Fruit fly (Drosophila melanogaster) whole organism, adult: ENCODE results near the gene Vps39.

ENCODE experiments used
- CG1620 ChIP-seq: fragments of 200-800 bp; sonication (Bioruptor generic); optimal IDR thresholded peaks from 2 replicates; lab custom pipeline; 2016; ENCODE audit warnings: missing biosample characterization, missing genetic modification characterization
- CG33017 ChIP-seq: fragments of 200-800 bp; sonication (Bioruptor generic); optimal IDR thresholded peaks from 2 replicates; lab custom pipeline; 2018; ENCODE audit warnings: missing biosample characterization, mild to moderate bottlenecking, missing genetic modification characterization, moderate library complexity
- CG7101 ChIP-seq: fragments of 200-800 bp; sonication (Bioruptor generic); optimal IDR thresholded peaks from 2 replicates; lab custom pipeline; 2018; ENCODE audit warnings: missing biosample characterization, mild to moderate bottlenecking, missing genetic modification characterization, moderate library complexity
- Crg-1 ChIP-seq: fragments of 200-800 bp; sonication (Bioruptor generic); optimal IDR thresholded peaks from 2 replicates; lab custom pipeline; 2016; ENCODE audit warnings: missing biosample characterization, missing genetic modification characterization
- Hr96 ChIP-seq: fragments of 200-800 bp; sonication (Bioruptor generic); optimal IDR thresholded peaks from 2 replicates; lab custom pipeline; 2016; ENCODE audit warnings: missing biosample characterization, missing genetic modification characterization
- Mnt ChIP-seq: fragments of 200-800 bp; sonication (Bioruptor generic); optimal IDR thresholded peaks from 2 replicates; lab custom pipeline; 2016; ENCODE audit warnings: missing biosample characterization, mild to moderate bottlenecking, missing genetic modification characterization
- kay ChIP-seq: fragments of 200-800 bp; sonication (Bioruptor generic); peaks from one replicate; lab custom pipeline; 2016; ENCODE audit warnings: missing biosample characterization, missing genetic modification characterization, borderline replicate concordance
- ovo ChIP-seq: fragments of 200-800 bp; sonication (Bioruptor generic); optimal IDR thresholded peaks from 2 replicates; lab custom pipeline; 2016; ENCODE audit warnings: missing biosample characterization, missing genetic modification characterization
- pad ChIP-seq: fragments of 200-800 bp; sonication (Bioruptor generic); optimal IDR thresholded peaks from 3 replicates; lab custom pipeline; 2017; ENCODE audit warnings: missing biosample characterization, missing genetic modification characterization, mild to moderate bottlenecking, moderate library complexity, missing genetic modification reagents
- tj ChIP-seq: fragments of 200-800 bp; sonication (Bioruptor generic); optimal IDR thresholded peaks from 3 replicates; lab custom pipeline; 2017; ENCODE audit warnings: missing biosample characterization, mild to moderate bottlenecking, missing genetic modification characterization, moderate library complexity

dm6 chr3R:18280133-18280532 lies 5.9 kb upstream of the Vps39 start:
- TF ChIP-seq Crg-1 (GFP tag; lab: Kevin White, UChicago) (no peak), tj (GFP tag; lab: Kevin White, UChicago) (no peak), Mnt (GFP tag; lab: Kevin White, UChicago) (no peak), CG33017 (tag; lab: Kevin White, UChicago) (no peak), Hr96 (GFP tag; lab: Kevin White, UChicago) (no peak), kay (GFP tag; lab: Kevin White, UChicago) (no peak), CG1620 (GFP tag; lab: Kevin White, UChicago) (no peak), ovo (GFP tag; lab: Kevin White, UChicago) (no peak), CG7101 (tag; lab: Kevin White, UChicago) (no peak), pad (GFP tag; lab: Kevin White, UChicago) (no peak)
